Worm (Caenorhabditis elegans): ENCODE measurements around the gene nep-1.

nep-1 gene

DNA sequence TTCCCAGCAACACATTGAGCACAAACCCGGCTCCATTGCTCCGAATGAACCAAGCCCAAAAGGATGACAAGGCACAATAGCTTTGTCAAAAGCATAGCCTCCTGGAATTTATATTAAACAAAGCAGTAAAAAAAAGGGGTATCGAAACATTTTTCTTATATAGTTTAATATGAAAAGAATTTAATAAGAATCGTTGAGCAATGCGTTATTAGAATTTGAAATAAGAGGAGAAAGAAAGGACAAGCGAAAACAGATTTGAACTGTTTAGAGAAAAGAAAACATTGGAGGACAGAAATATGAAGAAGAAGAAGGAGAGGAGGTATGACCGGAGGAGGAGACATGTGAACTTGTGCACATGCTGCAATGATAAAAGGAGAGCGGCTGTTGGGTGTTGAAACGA is 28.2 kb upstream of the nep-1 start, which contains the start of gene C47D12.5 (continued):
- no peak for TF ChIP-seq madf-5 (GFP tag; IDR thresholded peaks at IDR 0.05)
- no peak for TF ChIP-seq dmd-9 (GFP tag; IDR thresholded peaks at IDR 0.05)
- TF ChIP-seq zfp-2 (tag; optimal IDR thresholded peaks at IDR 0.05): no peak
- no peak for TF ChIP-seq pqm-1 (tag; optimal IDR thresholded peaks at IDR 0.05)
- no peak for TF ChIP-seq mes-2 (tag; optimal IDR thresholded peaks at IDR 0.05; ENCODE audit: poor library complexity, severe bottlenecking)

DNA sequence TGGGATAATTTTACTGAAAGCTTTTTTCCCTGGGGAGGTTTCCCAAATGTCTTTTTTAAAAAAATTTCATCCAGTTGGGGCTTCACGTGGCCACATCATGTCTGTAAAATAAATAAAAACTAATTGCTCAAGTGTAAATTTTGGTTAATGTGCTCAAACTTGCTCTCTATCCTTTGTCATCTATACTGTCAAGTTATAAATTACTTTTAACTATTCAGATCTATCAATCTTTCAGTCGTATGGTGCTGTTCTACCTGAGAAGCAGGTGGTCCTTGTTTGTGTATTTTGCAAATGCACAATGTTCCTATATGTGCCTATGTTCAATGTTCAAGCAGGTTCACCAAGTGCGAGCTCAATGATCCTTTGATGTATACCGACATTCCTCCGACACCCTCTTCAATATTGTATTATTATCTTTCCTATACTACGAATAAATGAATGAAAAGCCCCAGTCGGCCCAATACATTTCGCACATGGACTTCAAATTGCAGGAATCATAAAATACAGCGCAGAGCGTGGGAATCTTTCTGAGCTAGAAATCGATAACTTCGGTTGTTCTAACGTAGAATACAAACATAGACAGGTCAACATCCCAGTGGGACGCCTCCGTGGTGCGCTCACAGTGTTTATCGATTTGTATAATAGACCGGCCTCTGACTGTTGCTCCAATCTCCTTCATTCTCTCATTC is 24.3 kb upstream of the nep-1 start, which contains the start of the genes sfxn-1.4 and C47D12.4:
Gene sfxn-1.4, minus strand, starts transcription at position 101 of the 689 bp plus-strand sequence.
Gene C47D12.4, plus strand, starts transcription at position 639 of the 689 bp plus-strand sequence.
- TF ChIP-seq gei-8 (GFP tag; optimal IDR thresholded peaks at IDR 0.05) (no peak), egl-27 (tag; optimal IDR thresholded peaks at IDR 0.05) (no peak), rbr-2 (tag; optimal IDR thresholded peaks at IDR 0.05) (no peak), T26A8.4 (GFP tag; IDR thresholded peaks at IDR 0.05) (no peak), skn-1 (tag; optimal IDR thresholded peaks at IDR 0.05) (no peak)

DNA sequence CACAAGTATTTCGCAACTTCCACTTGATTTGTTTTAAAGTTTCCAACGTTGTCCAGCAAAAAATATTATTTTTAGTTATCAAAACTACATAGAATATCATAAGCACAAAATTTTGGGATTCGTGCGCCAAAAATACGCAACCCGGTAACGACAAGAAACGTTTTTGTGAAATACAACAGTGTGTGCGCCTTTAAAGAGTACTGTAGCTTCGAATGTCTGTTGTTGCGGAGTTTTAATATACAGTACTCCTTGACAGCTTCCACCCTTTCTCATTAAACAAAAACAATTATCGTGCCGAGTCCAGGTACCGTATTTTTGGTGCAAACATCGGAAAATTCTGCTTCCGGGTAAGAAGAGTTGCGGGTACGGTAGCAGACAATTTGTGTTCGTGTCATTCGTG is 23.2 kb upstream of the nep-1 start:
- TF ChIP-seq Y105C5A.15 (GFP tag; IDR thresholded peaks at IDR 0.05) (no peak), nhr-25 (tag; optimal IDR thresholded peaks at IDR 0.05; ENCODE audit: borderline replicate concordance, insufficient read depth) (no peak), cey-2 (tag; optimal IDR thresholded peaks at IDR 0.05; ENCODE audit: borderline replicate concordance, insufficient read depth) (no peak), rbr-2 (tag; optimal IDR thresholded peaks at IDR 0.05) (no peak), lin-29 (GFP tag; IDR thresholded peaks at IDR 0.05) (no peak), nhr-77 (tag; optimal IDR thresholded peaks at IDR 0.05) (no peak), dmd-9 (GFP tag; IDR thresholded peaks at IDR 0.05) (no peak), mdt-29 (GFP tag; IDR thresholded peaks at IDR 0.05) (no peak), hlh-11 (tag; optimal IDR thresholded peaks at IDR 0.05) (no peak), ZK546.5 (tag; optimal IDR thresholded peaks at IDR 0.05) (no peak), T20F7.1 (GFP tag; optimal IDR thresholded peaks at IDR 0.05) (no peak), Y75B8A.6 (GFP tag; IDR thresholded peaks at IDR 0.05) (no peak), mxl-2 (GFP tag; conservative IDR thresholded peaks at IDR 0.05) (no peak), daf-8 (GFP tag; IDR thresholded peaks at IDR 0.05) (no peak), arid-1 (GFP tag; conservative IDR thresholded peaks at IDR 0.05) (no peak)

DNA sequence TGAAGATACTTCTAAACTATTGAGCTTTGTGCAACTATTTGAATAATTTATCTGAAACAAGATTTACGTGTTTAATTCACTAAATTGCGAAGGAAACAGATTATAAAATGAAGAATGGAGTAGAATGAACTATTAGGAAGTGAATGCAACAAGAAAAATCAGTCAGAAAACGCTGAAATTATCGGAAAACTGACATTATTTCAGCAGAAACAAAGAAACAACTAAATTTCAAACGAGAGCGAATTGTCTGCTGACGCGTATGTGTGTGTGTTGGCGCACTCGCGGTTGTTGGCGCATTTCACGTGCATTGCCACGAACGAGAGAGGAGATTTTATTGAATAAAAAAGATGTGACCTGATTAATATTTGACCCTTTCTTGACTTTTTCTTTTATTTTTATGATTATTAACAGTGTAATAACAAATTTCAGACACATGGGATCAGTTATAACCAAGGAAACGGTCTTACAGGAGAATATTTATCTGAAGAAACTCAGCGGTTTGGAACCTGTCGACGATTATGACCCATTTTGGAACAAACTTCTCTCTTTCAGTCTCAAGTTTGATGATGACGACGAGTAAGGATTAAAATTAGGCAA is 19.0 kb upstream of the nep-1 start, which contains the start of the genes trr-1 and C47D12.2:
Gene trr-1, minus strand, starts transcription at position 51 of the 597 bp plus-strand sequence.
Gene C47D12.2, plus strand, starts transcription at position 430 of the 597 bp plus-strand sequence.
- TF ChIP-seq pha-4 (GFP tag; IDR thresholded peaks at IDR 0.05) (no peak), pha-4 (tag; optimal IDR thresholded peaks at IDR 0.05) (peak; percentile 67), lsy-2 (tag; optimal IDR thresholded peaks at IDR 0.05) (peak in 1 of 2 experiments; percentile 34), ztf-7 (tag; optimal IDR thresholded peaks at IDR 0.05) (no peak), dpl-1 (GFP tag; optimal IDR thresholded peaks at IDR 0.05) (peak; percentile 87), mxl-2 (GFP tag; conservative IDR thresholded peaks at IDR 0.05) (no peak), nhr-42 (GFP tag; IDR thresholded peaks at IDR 0.05) (no peak), nhr-6 (tag; optimal IDR thresholded peaks at IDR 0.05) (peak; percentile 81), mdl-1 (tag; optimal IDR thresholded peaks at IDR 0.05) (no peak), fkh-10 (GFP tag; optimal IDR thresholded peaks at IDR 0.05) (no peak), spr-1 (tag; optimal IDR thresholded peaks at IDR 0.05) (no peak), Y48G9A.11 (GFP tag; IDR thresholded peaks at IDR 0.05) (no peak), unc-130 (GFP tag; optimal IDR thresholded peaks at IDR 0.05) (peak; percentile 14), lin-13 (GFP tag; optimal IDR thresholded peaks at IDR 0.05) (no peak), ZK337.2 (GFP tag; IDR thresholded peaks at IDR 0.05) (no peak), hlh-11 (tag; optimal IDR thresholded peaks at IDR 0.05) (peak; percentile 65), dmd-6 (GFP tag; IDR thresholded peaks at IDR 0.05) (peak; percentile 22; the same call in 1 of the 2 replicates), ceh-44 (GFP tag; IDR thresholded peaks at IDR 0.05) (no peak), pqm-1 (tag; optimal IDR thresholded peaks at IDR 0.05) (no peak), ceh-20 (GFP tag; IDR thresholded peaks at IDR 0.05) (no peak), ctbp-1 (GFP tag; IDR thresholded peaks at IDR 0.05) (no peak), ZK546.5 (tag; optimal IDR thresholded peaks at IDR 0.05) (no peak), tra-1 (GFP tag; IDR thresholded peaks at IDR 0.05) (no peak), zfp-2 (tag; optimal IDR thresholded peaks at IDR 0.05) (no peak), mdt-29 (GFP tag; IDR thresholded peaks at IDR 0.05) (no peak), mes-2 (tag; optimal IDR thresholded peaks at IDR 0.05; ENCODE audit: poor library complexity, severe bottlenecking) (peak; percentile 85), lir-3 (tag; optimal IDR thresholded peaks at IDR 0.05) (no peak)
